Worm (Caenorhabditis elegans) whole organism, L4 larva: ENCODE results near the gene F54D5.7.
A peak's percentile ranks its signal among the peaks of the same experiment; 100 is the strongest.

Source experiments
- D1046.2 ChIP-seq: fragments of 200-800 bp; sonication (Bioruptor generic); IDR thresholded peaks from 2 replicates; pipeline ENCODE4 v1.3.6; 2022; ENCODE audit warnings: missing genetic modification characterization, missing compliant biosample characterization
- F10B5.3 ChIP-seq: sonication (generic microtip); optimal IDR thresholded peaks from 2 replicates; lab custom pipeline; 2016; ENCODE audit warnings: mild to moderate bottlenecking, missing genetic modification characterization, missing compliant biosample characterization
- F26F4.8 ChIP-seq: fragments of 200-800 bp; sonication (Bioruptor generic); conservative IDR thresholded peaks from 2 replicates; pipeline ENCODE4 v1.3.6; 2022; ENCODE audit warnings: missing genetic modification characterization, missing compliant biosample characterization
- F44E2.7 ChIP-seq: fragments of 200-800 bp; sonication (Bioruptor generic); IDR thresholded peaks from 2 replicates; pipeline ENCODE4 v2.1.2; 2022; ENCODE audit warnings: missing genetic modification characterization, missing compliant biosample characterization
- F49E8.2 ChIP-seq: sonication (generic microtip); optimal IDR thresholded peaks from 2 replicates; lab custom pipeline; 2016; ENCODE audit warnings: missing compliant biosample characterization, mild to moderate bottlenecking, missing genetic modification characterization, borderline replicate concordance
- Y105C5A.15 ChIP-seq: fragments of 200-800 bp; sonication (Bioruptor generic); IDR thresholded peaks from 2 replicates; pipeline ENCODE4 v1.3.6; 2022; ENCODE audit warnings: missing genetic modification characterization, missing compliant biosample characterization
- Y48G9A.11 ChIP-seq: fragments of 200-800 bp; sonication (Bioruptor generic); IDR thresholded peaks from 2 replicates; pipeline ENCODE4 v1.3.6; 2022; ENCODE audit warnings: missing genetic modification reagents, missing genetic modification characterization, missing compliant biosample characterization
- Y75B8A.6 ChIP-seq: fragments of 200-800 bp; sonication (Bioruptor generic); IDR thresholded peaks from 2 replicates; pipeline ENCODE4 v1.3.6; 2022; ENCODE audit warnings: missing genetic modification reagents, missing genetic modification characterization, missing compliant biosample characterization
- ZK337.2 ChIP-seq: fragments of 200-800 bp; sonication (Bioruptor generic); IDR thresholded peaks from 2 replicates; pipeline ENCODE4 v1.3.6; 2022; ENCODE audit warnings: missing genetic modification reagents, missing genetic modification characterization, missing compliant biosample characterization
- aha-1 ChIP-seq: fragments of 150-350 bp; peaks from one replicate; lab custom pipeline; 2014; ENCODE audit warnings: missing biosample characterization, missing genetic modification characterization
- aly-2 ChIP-seq: sonication (generic microtip); optimal IDR thresholded peaks from 2 replicates; lab custom pipeline; 2018; ENCODE audit warnings: missing biosample characterization, missing genetic modification characterization
- ceh-20 ChIP-seq: fragments of 200-800 bp; sonication (Bioruptor generic); IDR thresholded peaks from 2 replicates; pipeline ENCODE4 v1.3.6; 2022; ENCODE audit warnings: missing genetic modification reagents, missing genetic modification characterization, missing compliant biosample characterization
- ceh-32 ChIP-seq: sonication (generic microtip); optimal IDR thresholded peaks from 2 replicates; lab custom pipeline; 2016; ENCODE audit warnings: mild to moderate bottlenecking, missing genetic modification characterization, missing compliant biosample characterization; ENCODE audit not compliant: poor library complexity
- ceh-44 ChIP-seq: fragments of 200-800 bp; sonication (Bioruptor generic); IDR thresholded peaks from 2 replicates; pipeline ENCODE4 v1.3.6; 2022; ENCODE audit warnings: missing genetic modification reagents, missing genetic modification characterization, missing compliant biosample characterization
- ceh-82 ChIP-seq: sonication (generic microtip); optimal IDR thresholded peaks from 2 replicates; lab custom pipeline; 2017; ENCODE audit warnings: missing biosample characterization, missing genetic modification characterization
- cey-2 ChIP-seq: sonication (generic microtip); optimal IDR thresholded peaks from 3 replicates; lab custom pipeline; 2017; ENCODE audit warnings: missing genetic modification characterization, mild to moderate bottlenecking, missing compliant biosample characterization, antibody characterized with exemption, borderline replicate concordance; ENCODE audit not compliant: insufficient read depth
- daf-12 ChIP-seq: fragments of 150-350 bp; optimal IDR thresholded peaks from 2 replicates; lab custom pipeline; 2014; ENCODE audit warnings: missing biosample characterization, missing genetic modification reagents, missing genetic modification characterization
- daf-16 ChIP-seq, 3 experiments: sonication (generic microtip); optimal IDR thresholded peaks; 2 replicates each; lab custom pipeline; 2016 to 2017; ENCODE audit warnings: missing genetic modification characterization in 3 of 3, missing genetic modification reagents in 3 of 3, mild to moderate bottlenecking in 2 of 3, missing compliant biosample characterization in 2 of 3, missing biosample characterization in 1 of 3, moderate library complexity in 1 of 3
- daf-8 ChIP-seq: fragments of 200-800 bp; sonication (Bioruptor generic); IDR thresholded peaks from 2 replicates; pipeline ENCODE4 v1.3.6; 2022; ENCODE audit warnings: missing genetic modification characterization, missing compliant biosample characterization
- dmd-8 ChIP-seq: fragments of 200-800 bp; sonication (Bioruptor generic); IDR thresholded peaks from 2 replicates; pipeline ENCODE4 v1.3.6; 2022; ENCODE audit warnings: missing genetic modification characterization, missing compliant biosample characterization
- duxl-1 ChIP-seq: sonication (generic microtip); optimal IDR thresholded peaks from 2 replicates; lab custom pipeline; 2016; ENCODE audit warnings: mild to moderate bottlenecking, missing genetic modification characterization, moderate library complexity, missing compliant biosample characterization; ENCODE audit not compliant: poor library complexity
- egl-27 ChIP-seq: sonication (generic microtip); optimal IDR thresholded peaks from 3 replicates; lab custom pipeline; 2017; ENCODE audit warnings: missing biosample characterization, missing genetic modification reagents, missing genetic modification characterization
- fos-1 ChIP-seq: fragments of 150-350 bp; optimal IDR thresholded peaks from 2 replicates; lab custom pipeline; 2014; ENCODE audit warnings: missing biosample characterization, missing genetic modification characterization
- hlh-11 ChIP-seq: fragments of 200-800 bp; sonication (Bioruptor generic); optimal IDR thresholded peaks from 2 replicates; lab custom pipeline; 2018; ENCODE audit warnings: mild to moderate bottlenecking, missing genetic modification characterization, missing compliant biosample characterization
- jun-1 ChIP-seq: fragments of 150-350 bp; optimal IDR thresholded peaks from 2 replicates; lab custom pipeline; 2014; ENCODE audit warnings: missing biosample characterization, missing genetic modification reagents, missing genetic modification characterization
- lin-13 ChIP-seq: fragments of 150-350 bp; optimal IDR thresholded peaks from 2 replicates; lab custom pipeline; 2014; ENCODE audit warnings: missing biosample characterization, missing genetic modification reagents, missing genetic modification characterization
- lin-29 ChIP-seq: fragments of 200-800 bp; sonication (Bioruptor generic); IDR thresholded peaks from 2 replicates; pipeline ENCODE4 v1.3.6; 2022; ENCODE audit warnings: missing genetic modification reagents, missing genetic modification characterization, missing compliant biosample characterization
- lir-3 ChIP-seq: sonication (generic microtip); optimal IDR thresholded peaks from 2 replicates; lab custom pipeline; 2016; ENCODE audit warnings: mild to moderate bottlenecking, missing genetic modification characterization, missing compliant biosample characterization
- mdl-1 ChIP-seq, 2 experiments: fragments of 150-350 bp in 1 of 2; sonication (generic microtip) in 1 of 2; optimal IDR thresholded peaks; 2 replicates each; lab custom pipeline; 2014 to 2017; ENCODE audit warnings: missing biosample characterization in 2 of 2, missing genetic modification characterization in 2 of 2
- mep-1 ChIP-seq: fragments of 150-350 bp; sonication (generic microtip); optimal IDR thresholded peaks from 3 replicates; lab custom pipeline; 2014; ENCODE audit warnings: missing biosample characterization, missing genetic modification characterization
- mes-2 ChIP-seq: sonication (generic microtip); optimal IDR thresholded peaks from 2 replicates; lab custom pipeline; 2016; ENCODE audit warnings: missing genotype, mild to moderate bottlenecking, missing genetic modification characterization, missing compliant biosample characterization; ENCODE audit not compliant: poor library complexity, severe bottlenecking
- nhr-10 ChIP-seq: fragments of 150-350 bp; optimal IDR thresholded peaks from 2 replicates; lab custom pipeline; 2014; ENCODE audit warnings: missing biosample characterization, missing genetic modification characterization
- nhr-25 ChIP-seq: sonication (generic microtip); optimal IDR thresholded peaks from 2 replicates; lab custom pipeline; 2017; ENCODE audit warnings: missing genetic modification characterization, mild to moderate bottlenecking, missing compliant biosample characterization, antibody characterized with exemption, moderate library complexity, borderline replicate concordance; ENCODE audit not compliant: insufficient read depth
- nhr-41 ChIP-seq: fragments of 200-800 bp; sonication (Bioruptor generic); IDR thresholded peaks from 2 replicates; pipeline ENCODE4 v1.3.6; 2022; ENCODE audit warnings: missing genetic modification reagents, missing genetic modification characterization, missing compliant biosample characterization
- nhr-6 ChIP-seq: fragments of 150-350 bp; optimal IDR thresholded peaks from 2 replicates; lab custom pipeline; 2014; ENCODE audit warnings: missing biosample characterization, missing genetic modification characterization
- nhr-76 ChIP-seq: fragments of 150-350 bp; optimal IDR thresholded peaks from 2 replicates; lab custom pipeline; 2014; ENCODE audit warnings: missing biosample characterization, missing genetic modification characterization
- nhr-77 ChIP-seq: fragments of 150-350 bp; optimal IDR thresholded peaks from 2 replicates; lab custom pipeline; 2014; ENCODE audit warnings: missing biosample characterization, missing genetic modification characterization
- pha-4 ChIP-seq, 2 experiments: fragments of 150-350 bp in 1 of 2; fragments of 200-800 bp in 1 of 2; sonication (Bioruptor generic) in 1 of 2; IDR thresholded peaks in 1 of 2; optimal IDR thresholded peaks in 1 of 2; 2 replicates each; pipeline versions ENCODE4 v1.3.6 to Lab custom; 2014 to 2022; ENCODE audit warnings: missing genetic modification characterization in 2 of 2, missing genetic modification reagents in 2 of 2, missing biosample characterization in 1 of 2, missing compliant biosample characterization in 1 of 2
- php-3 ChIP-seq: fragments of 200-800 bp; sonication (Bioruptor generic); IDR thresholded peaks from 2 replicates; pipeline ENCODE4 v1.3.6; 2022; ENCODE audit warnings: missing genetic modification reagents, missing genetic modification characterization, missing compliant biosample characterization
- rbr-2 ChIP-seq: sonication (generic microtip); optimal IDR thresholded peaks from 2 replicates; lab custom pipeline; 2016; ENCODE audit warnings: missing genotype, missing genetic modification characterization, missing compliant biosample characterization
- snpc-1.2 ChIP-seq: fragments of 200-800 bp; sonication (Bioruptor generic); IDR thresholded peaks from 2 replicates; pipeline ENCODE4 v1.3.6; 2022; ENCODE audit warnings: missing genetic modification reagents, missing genetic modification characterization, missing compliant biosample characterization
- tra-1 ChIP-seq: fragments of 200-800 bp; sonication (Bioruptor generic); IDR thresholded peaks from 2 replicates; pipeline ENCODE4 v1.3.6; 2022; ENCODE audit warnings: missing genetic modification reagents, missing genetic modification characterization, missing compliant biosample characterization
- unc-130 ChIP-seq: sonication (generic microtip); optimal IDR thresholded peaks from 2 replicates; lab custom pipeline; 2016; ENCODE audit warnings: missing genetic modification reagents, missing genetic modification characterization, missing compliant biosample characterization
- unc-62 ChIP-seq, 3 experiments: fragments of 150-350 bp in 1 of 3; sonication (generic microtip); optimal IDR thresholded peaks in 2 of 3; peaks in 1 of 3; 1 replicate in 1 of 3; 2 replicates in 2 of 3; lab custom pipeline; 2014 to 2017; ENCODE audit warnings: missing biosample characterization in 3 of 3, missing genetic modification characterization in 3 of 3, missing genetic modification reagents in 3 of 3, missing genotype in 1 of 3
- zag-1 ChIP-seq: fragments of 150-350 bp; optimal IDR thresholded peaks from 2 replicates; lab custom pipeline; 2014; ENCODE audit warnings: missing biosample characterization, missing genetic modification characterization
- zfp-2 ChIP-seq: sonication (generic microtip); optimal IDR thresholded peaks from 2 replicates; lab custom pipeline; 2016; ENCODE audit warnings: mild to moderate bottlenecking, missing genetic modification characterization, missing compliant biosample characterization
- zfp-3 ChIP-seq: fragments of 200-800 bp; sonication (Bioruptor generic); conservative IDR thresholded peaks from 2 replicates; pipeline ENCODE4 v1.3.6; 2022; ENCODE audit warnings: missing genetic modification reagents, missing genetic modification characterization, missing compliant biosample characterization
- ztf-11 ChIP-seq: fragments of 150-350 bp; optimal IDR thresholded peaks from 2 replicates; lab custom pipeline; 2014; ENCODE audit warnings: missing biosample characterization, missing genetic modification characterization

Gene F54D5.7

ce11 chrII:11545299-11545951, 1.9 kb upstream of the F54D5.7 start, which contains the start of gene dnj-13 (continued):
- peak; percentile 94 for TF ChIP-seq nhr-41 (GFP tag; lab: Robert Waterston, UW)
- TF ChIP-seq php-3 = peak; percentile 96
- TF ChIP-seq snpc-1.2 (GFP tag; lab: Robert Waterston, UW) = peak; percentile 87
- peak; percentile 86 for TF ChIP-seq Y48G9A.11
- TF ChIP-seq daf-12 (tag; lab: Kevin White, UChicago) = no peak
- TF ChIP-seq mdl-1 (tag; optimal IDR thresholded peaks at IDR 0.05; lab: Kevin White, UChicago) = peak; percentile 75 to 76
- TF ChIP-seq pha-4 (GFP tag; IDR thresholded peaks at IDR 0.05; lab: Robert Waterston, UW) = peak; percentile 98
- peak; percentile 89 for TF ChIP-seq pha-4 (tag; optimal IDR thresholded peaks at IDR 0.05; lab: Kevin White, UChicago)
- no peak for TF ChIP-seq ceh-82 (tag; lab: Kevin White, UChicago)
- peak; percentile 96 for TF ChIP-seq mep-1 (tag; lab: Kevin White, UChicago)
- TF ChIP-seq dmd-8 (GFP tag; lab: Robert Waterston, UW) = peak; percentile 84
- TF ChIP-seq ztf-11 (tag; lab: Kevin White, UChicago) = peak; percentile 13
- TF ChIP-seq jun-1 = peak; percentile 87
- peak; percentile 88 for TF ChIP-seq D1046.2 (GFP tag; lab: Robert Waterston, UW)
- peak; percentile 94 for TF ChIP-seq mes-2 (tag; lab: Kevin White, UChicago)
- TF ChIP-seq nhr-25 (tag; lab: Kevin White, UChicago) = peak; percentile 68
- no peak for TF ChIP-seq zag-1 (tag; lab: Kevin White, UChicago)
- TF ChIP-seq cey-2 (tag; lab: Kevin White, UChicago) = no peak
- TF ChIP-seq duxl-1 (tag; lab: Kevin White, UChicago) = peak; percentile 95
- TF ChIP-seq ceh-44 = peak; percentile 92
- TF ChIP-seq nhr-77 (tag; lab: Kevin White, UChicago) = peak; percentile 90
- TF ChIP-seq nhr-6 (tag; lab: Kevin White, UChicago) = peak; percentile 80
- TF ChIP-seq fos-1 = no peak
- TF ChIP-seq Y105C5A.15 (GFP tag; lab: Robert Waterston, UW) = peak; percentile 65; the same call in 1 of the 2 replicates
- peak; percentile 96 for TF ChIP-seq tra-1 (GFP tag; lab: Robert Waterston, UW)
- TF ChIP-seq nhr-10 (tag; lab: Kevin White, UChicago) = peak; percentile 63
- TF ChIP-seq ceh-32 (tag; lab: Kevin White, UChicago) = peak; percentile 28
- TF ChIP-seq lin-29 (GFP tag; lab: Robert Waterston, UW) = peak; percentile 91
- TF ChIP-seq F49E8.2 = peak; percentile 94
- peak; percentile 98 for TF ChIP-seq zfp-3 (GFP tag; lab: Robert Waterston, UW)
- TF ChIP-seq nhr-76 (tag; lab: Kevin White, UChicago) = no peak
- TF ChIP-seq hlh-11 (tag; lab: Kevin White, UChicago) = peak; percentile 96
- peak; percentile 90; the same call in 1 of the 2 replicates for TF ChIP-seq Y75B8A.6 (GFP tag; lab: Robert Waterston, UW)
- peak; percentile 91 for TF ChIP-seq lin-13 (GFP tag; lab: Kevin White, UChicago)
- TF ChIP-seq F26F4.8 (GFP tag; lab: Robert Waterston, UW) = no peak
- peak in 1 of 2 experiments; percentile 84 for TF ChIP-seq unc-62 (GFP tag; optimal IDR thresholded peaks at IDR 0.05 in 1 of 2; lab: Kevin White, UChicago)
- TF ChIP-seq unc-62 (tag; optimal IDR thresholded peaks at IDR 0.05; lab: Kevin White, UChicago) = no peak
- no peak for TF ChIP-seq F44E2.7 (GFP tag; lab: Robert Waterston, UW)
- peak; percentile 61 for TF ChIP-seq unc-130
- TF ChIP-seq egl-27 (tag; lab: Kevin White, UChicago) = no peak
- peak; percentile 89 for TF ChIP-seq F10B5.3 (tag; lab: Kevin White, UChicago)
- peak; percentile 12 for TF ChIP-seq lir-3 (tag; lab: Kevin White, UChicago)
- TF ChIP-seq daf-8 (GFP tag; lab: Robert Waterston, UW) = no peak
- peak; percentile 88 for TF ChIP-seq aha-1 (tag; lab: Kevin White, UChicago)
- peak; percentile 96 for TF ChIP-seq rbr-2
- TF ChIP-seq daf-16 (GFP tag; optimal IDR thresholded peaks at IDR 0.05; lab: Kevin White, UChicago) = peak; percentile 54 to 97
- peak; percentile 79 for TF ChIP-seq daf-16 (tag; optimal IDR thresholded peaks at IDR 0.05; lab: Kevin White, UChicago)
- TF ChIP-seq aly-2 (tag; lab: Kevin White, UChicago) = no peak
- TF ChIP-seq zfp-2 (tag; lab: Kevin White, UChicago) = peak; percentile 73
- TF ChIP-seq ZK337.2 (GFP tag; lab: Robert Waterston, UW) = no peak
- TF ChIP-seq ceh-20 (GFP tag; lab: Robert Waterston, UW) = peak; percentile 96
